Worm (Caenorhabditis elegans): ENCODE results near the gene F55B11.4.

DNA sequence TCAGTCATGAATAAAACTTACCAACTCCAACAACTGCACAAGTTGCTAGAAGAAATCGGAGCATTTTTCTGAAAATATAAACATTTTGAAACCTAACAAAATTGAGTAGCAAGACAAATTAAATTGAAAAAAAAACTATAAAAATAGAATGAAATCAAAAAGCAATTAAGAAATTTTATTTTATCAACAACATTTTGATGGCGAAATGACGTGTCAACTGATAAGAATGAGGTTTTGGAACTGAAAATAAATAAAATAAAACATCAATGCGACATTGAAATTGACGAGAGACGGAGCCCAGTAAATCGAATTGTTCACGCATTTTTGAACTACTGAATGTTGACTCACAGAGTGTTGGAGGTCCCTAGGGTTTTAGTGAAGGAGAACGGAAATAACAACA is at the start of gene F55B11.4:
- no peak for TF ChIP-seq T22C8.4 (GFP tag; IDR thresholded peaks at IDR 0.05)
- TF ChIP-seq flt-1 (GFP tag; IDR thresholded peaks at IDR 0.05): no peak
- no peak for TF ChIP-seq med-1 (GFP tag; optimal IDR thresholded peaks at IDR 0.05; ENCODE audit: insufficient read depth)

Data from whole organism, midembryonic.